Worm (Caenorhabditis elegans): ENCODE data around the gene Y43D4A.1.

- no peak for TF ChIP-seq ztf-11 (tag; optimal IDR thresholded peaks at IDR 0.05)
- TF ChIP-seq mdl-1 (tag; optimal IDR thresholded peaks at IDR 0.05), result no peak
- TF ChIP-seq fos-1 (tag; optimal IDR thresholded peaks at IDR 0.05), result no peak
Measured at ce11 chrIV:16709713-16710112, 33.9 kb upstream of the Y43D4A.1 start.
